Worm (Caenorhabditis elegans) whole organism, midembryonic: ENCODE data around the gene Y110A2AL.5.
A peak's percentile ranks its signal among the peaks of the same experiment; 100 is the strongest.
"Not testable (repeated sequence)": the region's sequence is repeated elsewhere in the genome, so short reads cannot be mapped to it uniquely, and the experiment has no call there.

ENCODE experiments used
- T22C8.4 ChIP-seq: fragments of 200-800 bp; sonication (Bioruptor generic); IDR thresholded peaks from 2 replicates; pipeline ENCODE4 v1.3.6; 2022; ENCODE audit warnings: missing genetic modification characterization, missing compliant biosample characterization
- cog-1 ChIP-seq: sonication (generic microtip); optimal IDR thresholded peaks from 2 replicates; lab custom pipeline; 2016; ENCODE audit warnings: missing genetic modification characterization, missing compliant biosample characterization
- flt-1 ChIP-seq: fragments of 200-800 bp; sonication (Bioruptor generic); IDR thresholded peaks from 2 replicates; pipeline ENCODE4 v1.3.6; 2022; ENCODE audit warnings: missing genetic modification characterization, missing compliant biosample characterization
- klf-2 ChIP-seq: fragments of 200-800 bp; sonication (Bioruptor generic); conservative IDR thresholded peaks from 2 replicates; pipeline ENCODE4 v1.3.6; 2022; ENCODE audit warnings: missing genetic modification reagents, missing genetic modification characterization, missing compliant biosample characterization
- med-1 ChIP-seq: sonication (generic microtip); optimal IDR thresholded peaks from 2 replicates; lab custom pipeline; 2017; ENCODE audit warnings: missing genetic modification characterization, mild to moderate bottlenecking, missing compliant biosample characterization, antibody characterized with exemption, missing genetic modification reagents; ENCODE audit not compliant: insufficient read depth
- ref-1 ChIP-seq: fragments of 200-800 bp; sonication (Bioruptor generic); conservative IDR thresholded peaks from 2 replicates; pipeline ENCODE4 v1.3.6; 2022; ENCODE audit warnings: missing genetic modification reagents, missing genetic modification characterization, missing compliant biosample characterization
- tab-1 ChIP-seq: fragments of 200-800 bp; sonication (Bioruptor generic); IDR thresholded peaks from 2 replicates; pipeline ENCODE4 v1.3.6; 2022; ENCODE audit warnings: missing genetic modification characterization, missing compliant biosample characterization
- ztf-23 ChIP-seq: fragments of 200-800 bp; sonication (Bioruptor generic); IDR thresholded peaks from 2 replicates; pipeline ENCODE4 v1.3.6; 2022; ENCODE audit warnings: missing genetic modification reagents, missing genetic modification characterization, missing compliant biosample characterization
- ztf-29 ChIP-seq: fragments of 200-800 bp; sonication (Bioruptor generic); IDR thresholded peaks from 2 replicates; pipeline ENCODE4 v1.3.6; 2022; ENCODE audit warnings: missing genetic modification reagents, missing genetic modification characterization, missing compliant biosample characterization

Y110A2AL.5 gene

ce11 chrII:2830144-2830543, 34.2 kb upstream of the Y110A2AL.5 start:
- TF ChIP-seq ref-1 (GFP tag; lab: Robert Waterston, UW) (no peak), klf-2 (GFP tag; lab: Robert Waterston, UW) (0 out of 2 replicates have a peak, but pooled peaks have one; percentile 58)

DNA sequence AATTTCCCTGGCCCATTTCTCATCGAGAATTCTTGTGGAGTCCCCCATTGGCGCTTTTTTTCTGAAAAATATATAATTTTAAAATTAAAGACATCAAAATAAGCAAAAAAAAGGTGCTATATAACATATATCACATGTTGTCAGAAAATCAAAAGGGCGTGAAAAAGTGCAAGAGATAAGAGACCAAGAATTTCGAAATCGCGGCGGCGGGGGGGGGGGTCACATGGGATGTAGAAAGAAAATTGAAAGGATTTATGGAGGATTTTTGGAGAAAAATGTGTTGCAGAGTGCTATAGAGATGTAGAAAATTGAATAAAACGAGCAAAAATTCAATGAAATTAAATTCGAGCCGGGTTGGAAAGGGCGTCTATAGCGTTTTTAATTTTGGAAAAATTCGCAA, 33.2 kb upstream of the Y110A2AL.5 start, which contains the start of gene K12H6.6:
K12H6.6 (minus strand) TSS at position 61 of the 400 bp plus-strand sequence.
- TF ChIP-seq ztf-23 (GFP tag; lab: Robert Waterston, UW) (no peak), T22C8.4 (GFP tag; lab: Robert Waterston, UW) (no peak), cog-1 (tag; lab: Kevin White, UChicago) (no peak), med-1 (GFP tag; lab: Kevin White, UChicago) (no peak), tab-1 (GFP tag; lab: Robert Waterston, UW) (no peak), ztf-29 (GFP tag; lab: Robert Waterston, UW) (no peak), klf-2 (GFP tag; lab: Robert Waterston, UW) (no peak), flt-1 (GFP tag; lab: Robert Waterston, UW) (no peak), ref-1 (GFP tag; lab: Robert Waterston, UW) (no peak)

ce11 chrII:2832098-2832497, 32.2 kb upstream of the Y110A2AL.5 start:
- TF ChIP-seq flt-1 (GFP tag; lab: Robert Waterston, UW) (no peak), klf-2 (GFP tag; lab: Robert Waterston, UW) (no peak)

DNA sequence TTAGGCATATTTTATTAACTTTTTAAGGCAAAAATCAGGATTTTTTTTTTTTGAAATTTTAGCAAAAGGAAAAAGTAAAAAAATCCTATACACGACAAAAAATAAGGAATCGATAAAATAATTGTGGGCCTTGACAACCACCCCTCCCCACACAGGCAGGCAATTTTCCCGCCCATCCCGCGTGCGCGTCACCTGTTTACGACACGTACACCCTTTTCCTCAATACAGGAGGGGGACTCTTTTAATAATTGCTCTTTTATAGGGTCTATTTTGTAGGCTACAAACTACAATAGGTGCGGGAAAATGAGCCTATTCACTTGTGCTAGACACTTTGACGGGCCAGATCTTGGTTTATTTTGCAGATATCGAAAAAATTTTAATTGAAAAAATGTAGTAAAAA, 31.8 kb upstream of the Y110A2AL.5 start:
- TF ChIP-seq med-1 (GFP tag; lab: Kevin White, UChicago) (no peak), ztf-23 (GFP tag; lab: Robert Waterston, UW) (no peak), flt-1 (GFP tag; lab: Robert Waterston, UW) (no peak), cog-1 (tag; lab: Kevin White, UChicago) (no peak), T22C8.4 (GFP tag; lab: Robert Waterston, UW) (no peak), ztf-29 (GFP tag; lab: Robert Waterston, UW) (no peak), klf-2 (GFP tag; lab: Robert Waterston, UW) (no peak), tab-1 (GFP tag; lab: Robert Waterston, UW) (no peak), ref-1 (GFP tag; lab: Robert Waterston, UW) (no peak)

- TF ChIP-seq cog-1 (tag; lab: Kevin White, UChicago) (no peak), tab-1 (GFP tag; lab: Robert Waterston, UW) (no peak), ztf-29 (GFP tag; lab: Robert Waterston, UW) (no peak), T22C8.4 (GFP tag; lab: Robert Waterston, UW) (no peak), flt-1 (GFP tag; lab: Robert Waterston, UW) (no peak), ref-1 (GFP tag; lab: Robert Waterston, UW) (no peak), ztf-23 (GFP tag; lab: Robert Waterston, UW) (no peak), med-1 (GFP tag; lab: Kevin White, UChicago) (no peak), klf-2 (GFP tag; lab: Robert Waterston, UW) (no peak)
Observed at ce11 chrII:2834105-2834504, 30.2 kb upstream of the Y110A2AL.5 start.

- no peak for TF ChIP-seq tab-1 (GFP tag; lab: Robert Waterston, UW)
Observed at ce11 chrII:2836853-2837252, 27.5 kb upstream of the Y110A2AL.5 start, which contains the start of gene K12H6.7. K12H6.7 (minus strand) TSS chrII:2836953.

ce11 chrII:2839004-2839403, 25.3 kb upstream of the Y110A2AL.5 start, which contains the start of gene Y110A2AL.4:
Y110A2AL.4 (plus strand) TSS chrII:2839304.
- not testable (repeated sequence) for TF ChIP-seq med-1 (GFP tag; lab: Kevin White, UChicago); flt-1 (GFP tag; lab: Robert Waterston, UW); T22C8.4 (GFP tag; lab: Robert Waterston, UW)

- TF ChIP-seq med-1 (GFP tag; lab: Kevin White, UChicago) (no peak), ztf-23 (GFP tag; lab: Robert Waterston, UW) (no peak), tab-1 (GFP tag; lab: Robert Waterston, UW) (no peak), ztf-29 (GFP tag; lab: Robert Waterston, UW) (no peak), cog-1 (tag; lab: Kevin White, UChicago) (no peak), T22C8.4 (GFP tag; lab: Robert Waterston, UW) (no peak), klf-2 (GFP tag; lab: Robert Waterston, UW) (no peak), flt-1 (GFP tag; lab: Robert Waterston, UW) (no peak), ref-1 (GFP tag; lab: Robert Waterston, UW) (no peak)
Observed at ce11 chrII:2841529-2841928, 22.8 kb upstream of the Y110A2AL.5 start, which contains the start of gene Y110A2AL.6. Y110A2AL.6 (minus strand) TSS chrII:2841629.

- TF ChIP-seq cog-1 (tag; lab: Kevin White, UChicago): no peak
- TF ChIP-seq ztf-23 (GFP tag; lab: Robert Waterston, UW): no peak
- TF ChIP-seq ztf-29 (GFP tag; lab: Robert Waterston, UW): no peak
- TF ChIP-seq klf-2 (GFP tag; lab: Robert Waterston, UW): no peak
- no peak for TF ChIP-seq T22C8.4 (GFP tag; lab: Robert Waterston, UW)
- no peak for TF ChIP-seq med-1 (GFP tag; lab: Kevin White, UChicago)
- no peak for TF ChIP-seq ref-1 (GFP tag; lab: Robert Waterston, UW)
- no peak for TF ChIP-seq flt-1 (GFP tag; lab: Robert Waterston, UW)
- no peak for TF ChIP-seq tab-1 (GFP tag; lab: Robert Waterston, UW)
Observed at ce11 chrII:2843088-2843487, 21.2 kb upstream of the Y110A2AL.5 start, which contains the start of gene Y110A2AL.7. Y110A2AL.7 (minus strand) TSS chrII:2843188.

ce11 chrII:2845674-2846073, 18.7 kb upstream of the Y110A2AL.5 start:
- TF ChIP-seq med-1 (GFP tag; lab: Kevin White, UChicago) (no peak), tab-1 (GFP tag; lab: Robert Waterston, UW) (0 out of 2 replicates have a peak, but pooled peaks have one; percentile 13)
